Fruit fly (Drosophila melanogaster) whole organism, pupa: ENCODE measurements around the gene CG18404.

Source experiments
- CG14655 ChIP-seq: fragments of 200-800 bp; sonication (Bioruptor generic); optimal IDR thresholded peaks from 3 replicates; lab custom pipeline; 2017; ENCODE audit warnings: mild to moderate bottlenecking, missing biosample characterization, missing genetic modification reagents, missing genetic modification characterization
- CG34367 ChIP-seq: fragments of 200-800 bp; sonication (Bioruptor generic); optimal IDR thresholded peaks from 2 replicates; lab custom pipeline; 2018; ENCODE audit warnings: missing biosample characterization, mild to moderate bottlenecking, missing genetic modification characterization
- CG9948 ChIP-seq: fragments of 200-800 bp; sonication (Bioruptor generic); optimal IDR thresholded peaks from 2 replicates; lab custom pipeline; 2018; ENCODE audit warnings: missing biosample characterization, mild to moderate bottlenecking, missing genetic modification characterization, moderate library complexity
- D1 ChIP-seq: fragments of 200-800 bp; sonication (Bioruptor generic); optimal IDR thresholded peaks from 2 replicates; lab custom pipeline; 2018; ENCODE audit warnings: missing biosample characterization, mild to moderate bottlenecking, missing genetic modification characterization, moderate library complexity
- EcR ChIP-seq: fragments of 200-800 bp; sonication (Bioruptor generic); optimal IDR thresholded peaks from 3 replicates; lab custom pipeline; 2019; ENCODE audit warnings: missing biosample characterization, missing genetic modification characterization, mild to moderate bottlenecking, moderate library complexity, missing genetic modification reagents

- TF ChIP-seq EcR (no peak), CG34367 (no peak), CG9948 (tag; lab: Kevin White, UChicago) (no peak), CG14655 (GFP tag; lab: Kevin White, UChicago) (no peak), D1 (tag; lab: Kevin White, UChicago) (no peak)
These were observed 7.0 kb upstream of the CG18404 start for dm6 chr3R:30245739-30246589.
